Fruit fly (Drosophila melanogaster) whole organism, embryonic: Measurements from ENCODE around the gene CG4301.
A peak's percentile ranks its signal among the peaks of the same experiment; 100 is the strongest.

Experiments used
- Ada2b ChIP-seq: fragments of 200-800 bp; sonication (Bioruptor generic); IDR thresholded peaks from 2 replicates; pipeline ENCODE4 v1.3.6; 2022; ENCODE audit warnings: missing biosample characterization, missing genetic modification characterization
- Atf6 ChIP-seq: fragments of 200-800 bp; sonication (Bioruptor generic); IDR thresholded peaks from 2 replicates; pipeline ENCODE4 v1.3.6; 2022; ENCODE audit warnings: missing biosample characterization, missing genetic modification characterization
- CG10366 ChIP-seq: fragments of 200-800 bp; sonication (Bioruptor generic); IDR thresholded peaks from 2 replicates; pipeline ENCODE4 v1.3.6; 2022; ENCODE audit warnings: missing biosample characterization, missing genetic modification characterization
- CG10431 ChIP-seq: fragments of 200-800 bp; sonication (Bioruptor generic); optimal IDR thresholded peaks from 3 replicates; lab custom pipeline; 2018; ENCODE audit warnings: missing biosample characterization, mild to moderate bottlenecking, missing genetic modification characterization
- CG10462 ChIP-seq: fragments of 200-800 bp; sonication (Bioruptor generic); optimal IDR thresholded peaks from 2 replicates; lab custom pipeline; 2016; ENCODE audit warnings: missing biosample characterization, missing genetic modification characterization
- CG10979 ChIP-seq: fragments of 200-800 bp; sonication (Bioruptor generic); optimal IDR thresholded peaks from 2 replicates; lab custom pipeline; 2018; ENCODE audit warnings: missing biosample characterization, mild to moderate bottlenecking, missing genetic modification characterization, moderate library complexity
- CG11247 ChIP-seq: fragments of 200-800 bp; sonication (Bioruptor generic); IDR thresholded peaks from 2 replicates; pipeline ENCODE4 v1.3.6; 2022; ENCODE audit warnings: missing biosample characterization, missing genetic modification characterization
- CG12071 ChIP-seq: fragments of 200-800 bp; sonication (Bioruptor generic); optimal IDR thresholded peaks from 3 replicates; lab custom pipeline; 2018; ENCODE audit warnings: missing biosample characterization, mild to moderate bottlenecking, missing genetic modification characterization
- CG12659 ChIP-seq: fragments of 200-800 bp; sonication (Bioruptor generic); optimal IDR thresholded peaks from 3 replicates; lab custom pipeline; 2017; ENCODE audit warnings: mild to moderate bottlenecking, missing biosample characterization, missing genetic modification reagents, missing genetic modification characterization
- CG13287 ChIP-seq: fragments of 200-800 bp; sonication (Bioruptor generic); IDR thresholded peaks from 2 replicates; pipeline ENCODE4 v1.3.6; 2022; ENCODE audit warnings: missing biosample characterization, missing genetic modification characterization; ENCODE audit not compliant: partially characterized antibody
- CG13424 ChIP-seq: fragments of 200-800 bp; sonication (Bioruptor generic); optimal IDR thresholded peaks from 2 replicates; lab custom pipeline; 2019; ENCODE audit warnings: missing biosample characterization, mild to moderate bottlenecking, missing genetic modification characterization, moderate library complexity
- CG17802 ChIP-seq: fragments of 200-800 bp; sonication (Bioruptor generic); optimal IDR thresholded peaks from 2 replicates; lab custom pipeline; 2018; ENCODE audit warnings: missing biosample characterization, mild to moderate bottlenecking, missing genetic modification characterization, moderate library complexity
- CG18599 ChIP-seq: fragments of 200-800 bp; sonication (Bioruptor generic); optimal IDR thresholded peaks from 3 replicates; lab custom pipeline; 2017; ENCODE audit warnings: missing biosample characterization, missing genetic modification characterization, mild to moderate bottlenecking, moderate library complexity, missing genetic modification reagents
- CG2120 ChIP-seq: fragments of 200-800 bp; sonication (Bioruptor generic); optimal IDR thresholded peaks from 3 replicates; lab custom pipeline; 2016; ENCODE audit warnings: missing biosample characterization, missing genetic modification characterization
- CG30020 ChIP-seq: fragments of 200-800 bp; optimal IDR thresholded peaks from 2 replicates; lab custom pipeline; 2019; ENCODE audit warnings: missing biosample characterization, mild to moderate bottlenecking, missing genetic modification characterization, moderate library complexity
- CG30403 ChIP-seq: fragments of 200-800 bp; sonication (Bioruptor generic); optimal IDR thresholded peaks from 3 replicates; lab custom pipeline; 2016; ENCODE audit warnings: missing biosample characterization, missing genetic modification characterization
- CG32532 ChIP-seq: fragments of 200-800 bp; sonication (Bioruptor generic); IDR thresholded peaks from 2 replicates; pipeline ENCODE4 v1.3.6; 2022; ENCODE audit warnings: missing biosample characterization, missing genetic modification characterization
- CG33213 ChIP-seq: fragments of 200-800 bp; sonication (Bioruptor generic); optimal IDR thresholded peaks from 3 replicates; lab custom pipeline; 2016; ENCODE audit warnings: missing biosample characterization, missing genetic modification characterization
- CG3726 ChIP-seq: fragments of 200-800 bp; sonication (Bioruptor generic); IDR thresholded peaks from 3 replicates; pipeline ENCODE4, ENCODE4 v1.3.6; 2022; ENCODE audit warnings: missing biosample characterization, missing genetic modification characterization
- CG42726 ChIP-seq: fragments of 200-800 bp; sonication (Bioruptor generic); IDR thresholded peaks from 2 replicates; pipeline ENCODE4 v1.3.6; 2022; ENCODE audit warnings: missing biosample characterization, missing genetic modification characterization; ENCODE audit not compliant: partially characterized antibody
- CG4424 ChIP-seq: fragments of 200-800 bp; sonication (Bioruptor generic); optimal IDR thresholded peaks from 3 replicates; lab custom pipeline; 2016; ENCODE audit warnings: missing biosample characterization, missing genetic modification characterization
- CG6175 ChIP-seq: fragments of 200-800 bp; sonication (Bioruptor generic); IDR thresholded peaks from 3 replicates; pipeline ENCODE4 v1.3.6; 2022; ENCODE audit warnings: missing biosample characterization, missing genetic modification characterization
- CG6689 ChIP-seq: fragments of 200-800 bp; sonication (Bioruptor generic); IDR thresholded peaks from 2 replicates; pipeline ENCODE4 v1.3.6; 2022; ENCODE audit warnings: missing biosample characterization, missing genetic modification characterization
- CG7357 ChIP-seq: fragments of 200-800 bp; sonication (Bioruptor generic); IDR thresholded peaks from 3 replicates; pipeline ENCODE4 v1.3.6; 2022; ENCODE audit warnings: missing biosample characterization, missing genetic modification characterization
- CG7963 ChIP-seq: fragments of 200-800 bp; sonication (Bioruptor generic); IDR thresholded peaks from 3 replicates; pipeline ENCODE4 v1.3.6; 2022; ENCODE audit warnings: missing biosample characterization, missing genetic modification characterization; ENCODE audit not compliant: partially characterized antibody
- CG9609 ChIP-seq: fragments of 200-800 bp; sonication (Bioruptor generic); optimal IDR thresholded peaks from 3 replicates; lab custom pipeline; 2016; ENCODE audit warnings: missing biosample characterization, missing genetic modification characterization
- CG9727 ChIP-seq: fragments of 200-800 bp; sonication (Bioruptor generic); optimal IDR thresholded peaks from 3 replicates; lab custom pipeline; 2017; ENCODE audit warnings: missing biosample characterization, mild to moderate bottlenecking, missing genetic modification characterization
- Deaf1 ChIP-seq: fragments of 200-800 bp; optimal IDR thresholded peaks from 3 replicates; lab custom pipeline; 2019; ENCODE audit warnings: missing biosample characterization, mild to moderate bottlenecking, missing genetic modification characterization, moderate library complexity
- Dfd ChIP-seq, 2 experiments: fragments of >200 bp; optimal IDR thresholded peaks; 2 replicates each; lab custom pipeline; 2017; ENCODE audit warnings: missing biosample characterization in 2 of 2, missing genetic modification characterization in 2 of 2
- E2f2 ChIP-seq: fragments of 200-800 bp; sonication (Bioruptor generic); IDR thresholded peaks from 2 replicates; pipeline ENCODE4 v1.3.6; 2022; ENCODE audit warnings: missing biosample characterization, missing genetic modification characterization
- Lhr ChIP-seq: fragments of 200-800 bp; sonication (Bioruptor generic); optimal IDR thresholded peaks from 3 replicates; lab custom pipeline; 2017; ENCODE audit warnings: mild to moderate bottlenecking, missing biosample characterization, missing genetic modification reagents, missing genetic modification characterization
- MBD-R2 ChIP-seq: fragments of 200-800 bp; sonication (Bioruptor generic); IDR thresholded peaks from 2 replicates; pipeline ENCODE4 v1.3.6; 2022; ENCODE audit warnings: missing biosample characterization, missing genetic modification characterization
- Pdp1 ChIP-seq, 2 experiments: fragments of 200-800 bp; sonication (Bioruptor generic); optimal IDR thresholded peaks; 3 replicates each; lab custom pipeline; 2016; ENCODE audit warnings: missing biosample characterization in 2 of 2, missing genetic modification characterization in 2 of 2, mild to moderate bottlenecking in 1 of 2, moderate library complexity in 1 of 2
- Rfx ChIP-seq: fragments of 200-800 bp; sonication (Bioruptor generic); IDR thresholded peaks from 2 replicates; pipeline ENCODE4 v1.3.6; 2022; ENCODE audit warnings: missing biosample characterization, missing genetic modification characterization
- Scr ChIP-seq: fragments of 200-800 bp; sonication (Bioruptor generic); IDR thresholded peaks from 2 replicates; pipeline ENCODE4 v1.3.6; 2022; ENCODE audit warnings: missing biosample characterization, missing genetic modification characterization; ENCODE audit not compliant: partially characterized antibody
- ash1 ChIP-seq: fragments of 200-800 bp; sonication (Bioruptor generic); optimal IDR thresholded peaks from 2 replicates; lab custom pipeline; 2018; ENCODE audit warnings: missing biosample characterization, mild to moderate bottlenecking, missing genetic modification characterization
- az2 ChIP-seq: fragments of 200-800 bp; sonication (Bioruptor generic); optimal IDR thresholded peaks from 3 replicates; lab custom pipeline; 2016; ENCODE audit warnings: missing biosample characterization, missing genetic modification characterization
- cad ChIP-seq: fragments of >200 bp; optimal IDR thresholded peaks from 2 replicates; lab custom pipeline; 2017; ENCODE audit warnings: missing biosample characterization, missing genetic modification characterization
- cas ChIP-seq: fragments of 200-800 bp; sonication (Bioruptor generic); IDR thresholded peaks from 2 replicates; pipeline ENCODE4 v1.3.6; 2022; ENCODE audit warnings: missing biosample characterization, missing genetic modification characterization
- dmrt99B ChIP-seq: fragments of 200-800 bp; sonication (Bioruptor generic); optimal IDR thresholded peaks from 2 replicates; lab custom pipeline; 2018; ENCODE audit warnings: missing biosample characterization, mild to moderate bottlenecking, missing genetic modification characterization, moderate library complexity
- fd64A ChIP-seq: fragments of 200-800 bp; sonication (Bioruptor generic); optimal IDR thresholded peaks from 3 replicates; lab custom pipeline; 2018; ENCODE audit warnings: missing biosample characterization, mild to moderate bottlenecking, missing genetic modification characterization
- fd96Cb ChIP-seq: fragments of 200-800 bp; sonication (Bioruptor generic); optimal IDR thresholded peaks from 2 replicates; lab custom pipeline; 2018; ENCODE audit warnings: missing biosample characterization, mild to moderate bottlenecking, missing genetic modification characterization, moderate library complexity
- hb ChIP-seq: fragments of 200-800 bp; sonication (Bioruptor generic); IDR thresholded peaks from 3 replicates; pipeline ENCODE4 v1.3.6; 2022; ENCODE audit warnings: missing biosample characterization, missing genetic modification characterization; ENCODE audit not compliant: partially characterized antibody
- ken ChIP-seq: fragments of 200-800 bp; sonication (Bioruptor generic); IDR thresholded peaks from 3 replicates; pipeline ENCODE4 v1.3.6; 2022; ENCODE audit warnings: missing biosample characterization, missing genetic modification characterization
- nmo ChIP-seq: fragments of 200-800 bp; sonication (Bioruptor generic); optimal IDR thresholded peaks from 2 replicates; lab custom pipeline; 2018; ENCODE audit warnings: missing biosample characterization, mild to moderate bottlenecking, missing genetic modification characterization, moderate library complexity
- pnt ChIP-seq: fragments of 200-800 bp; sonication (Bioruptor generic); optimal IDR thresholded peaks from 3 replicates; lab custom pipeline; 2016; ENCODE audit warnings: missing biosample characterization, missing genetic modification characterization
- sens ChIP-seq: fragments of 200-800 bp; sonication (Bioruptor generic); peaks from one replicate; lab custom pipeline; 2016; ENCODE audit warnings: missing biosample characterization, missing genetic modification characterization
- slou ChIP-seq: fragments of 200-800 bp; sonication (Bioruptor generic); optimal IDR thresholded peaks from 3 replicates; lab custom pipeline; 2016; ENCODE audit warnings: missing biosample characterization, missing genetic modification characterization

Gene CG4301

DNA sequence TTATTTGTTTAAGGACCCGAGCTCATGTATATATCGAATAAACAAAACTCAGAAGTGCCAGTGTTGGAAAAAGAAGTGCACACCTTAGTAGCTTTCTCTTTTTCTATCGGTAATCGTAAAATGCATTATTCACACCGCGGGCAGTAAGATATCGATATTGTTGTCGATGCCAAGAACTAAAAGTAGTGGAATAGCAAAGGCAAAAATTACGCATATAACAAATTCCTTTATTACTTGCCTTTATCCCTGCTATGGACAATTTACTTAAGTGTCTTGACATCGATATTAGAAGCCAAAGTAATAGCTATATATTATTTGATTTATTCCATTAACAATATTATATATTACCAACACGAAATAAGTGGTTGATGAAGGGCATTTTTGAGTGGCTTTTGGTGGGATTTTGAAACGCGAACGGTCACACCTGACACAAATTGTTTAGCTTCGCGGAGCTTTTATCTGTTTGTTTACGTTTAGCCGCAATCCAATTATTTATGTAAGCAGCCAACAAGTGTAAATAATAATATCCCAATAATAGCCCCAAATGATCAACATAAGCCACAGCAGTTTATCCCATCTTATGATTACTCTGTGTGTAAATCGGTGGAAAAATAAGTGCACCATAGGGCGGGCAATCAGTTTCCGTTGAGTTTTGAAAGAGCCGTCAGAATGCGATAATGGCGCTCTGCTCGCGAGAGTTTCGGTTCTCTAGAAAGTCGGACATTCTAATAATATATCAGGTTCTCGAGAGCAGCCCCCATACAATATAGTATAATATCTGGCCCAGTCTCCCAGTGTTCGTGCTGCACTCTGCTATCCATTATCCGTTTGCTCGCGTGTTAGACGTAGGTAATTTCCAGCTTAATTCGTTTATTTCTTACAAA, 20.2 kb upstream of the CG4301 start, which contains the start of the genes CG9992 and CG4239 (continued):
- TF ChIP-seq fd64A (GFP tag; lab: Kevin White, UChicago) (peak; percentile 42), Lhr (GFP tag; lab: Kevin White, UChicago) (peak; percentile 78), CG10462 (GFP tag; lab: Kevin White, UChicago) (peak; percentile 26), Atf6 (GFP tag; lab: Robert Waterston, UW) (peak; percentile 62), MBD-R2 (GFP tag; lab: Robert Waterston, UW) (no peak; the same call in 1 of the 2 replicates), Dfd (GFP tag; optimal IDR thresholded peaks at IDR 0.05; lab: Kevin White, UChicago) (peak in 1 of 2 experiments; percentile 57), CG11247 (peak; percentile 24; the same call in 1 of the 2 replicates), hb (no peak), CG6175 (GFP tag; lab: Robert Waterston, UW) (no peak), CG13424 (tag; lab: Kevin White, UChicago) (peak; percentile 73), CG6689 (GFP tag; lab: Robert Waterston, UW) (peak; percentile 29; the same call in 1 of the 2 replicates), sens (GFP tag; lab: Kevin White, UChicago) (peak; percentile 68), CG10979 (tag; lab: Kevin White, UChicago) (peak; percentile 17), ash1 (GFP tag; lab: Kevin White, UChicago) (no peak), CG2120 (peak; percentile 66), Scr (peak; percentile 65), Rfx (peak; percentile 69; the same call in 1 of the 2 replicates), CG33213 (GFP tag; lab: Kevin White, UChicago) (no peak), ken (GFP tag; lab: Robert Waterston, UW) (0 out of 3 replicates have a peak, but pooled peaks have one; percentile 9), Ada2b (0 out of 2 replicates have a peak, but pooled peaks have one; percentile 29), Pdp1 (GFP tag; optimal IDR thresholded peaks at IDR 0.05; lab: Kevin White, UChicago) (peak; percentile 40 to 82), cad (GFP tag; lab: Kevin White, UChicago) (no peak), CG12071 (GFP tag; lab: Kevin White, UChicago) (peak; percentile 34), CG42726 (peak; percentile 74), CG32532 (GFP tag; lab: Robert Waterston, UW) (peak; percentile 81), pnt (GFP tag; lab: Kevin White, UChicago) (peak; percentile 51), CG10431 (GFP tag; lab: Kevin White, UChicago) (peak; percentile 93), CG4424 (peak; percentile 65), CG18599 (peak; percentile 8), CG9727 (GFP tag; lab: Kevin White, UChicago) (peak; percentile 26), slou (GFP tag; lab: Kevin White, UChicago) (peak; percentile 60), CG12659 (peak; percentile 80), CG30403 (GFP tag; lab: Kevin White, UChicago) (peak; percentile 77), CG7357 (GFP tag; lab: Robert Waterston, UW) (peak; percentile 97), Deaf1 (peak; percentile 26), CG3726 (GFP tag; lab: Robert Waterston, UW) (no peak), CG17802 (peak; percentile 81), E2f2 (GFP tag; lab: Robert Waterston, UW) (peak; percentile 33; the same call in 1 of the 2 replicates), CG10366 (GFP tag; lab: Robert Waterston, UW) (peak; percentile 51; the same call in 1 of the 2 replicates), CG7963 (GFP tag; lab: Robert Waterston, UW) (peak; percentile 55; the same call in 1 of the 3 replicates), cas (peak; percentile 8; the same call in 1 of the 2 replicates), CG13287 (GFP tag; lab: Robert Waterston, UW) (peak; percentile 28), fd96Cb (tag; lab: Kevin White, UChicago) (peak; percentile 61), nmo (GFP tag; lab: Kevin White, UChicago) (peak; percentile 87), dmrt99B (tag; lab: Kevin White, UChicago) (peak; percentile 53), CG9609 (peak; percentile 48), CG30020 (tag; lab: Kevin White, UChicago) (peak; percentile 97), az2 (GFP tag; lab: Kevin White, UChicago) (peak; percentile 63)
